Worm (Caenorhabditis elegans) whole organism, L4/young adult: Measurements from ENCODE around the gene acs-7.

Experiments used
- W03F9.2 ChIP-seq: fragments of 150-350 bp; optimal IDR thresholded peaks from 2 replicates; lab custom pipeline; 2014; ENCODE audit warnings: missing biosample characterization, missing genetic modification characterization
- dao-5 ChIP-seq: sonication (generic microtip); optimal IDR thresholded peaks from 2 replicates; lab custom pipeline; 2016; ENCODE audit warnings: missing genotype, missing genetic modification characterization, moderate library complexity, missing compliant biosample characterization
- him-1 ChIP-seq: sonication (generic microtip); optimal IDR thresholded peaks from 2 replicates; lab custom pipeline; 2016; ENCODE audit warnings: missing genotype, missing genetic modification reagents, missing genetic modification characterization, missing compliant biosample characterization

The acs-7 gene

ce11 chrII:9336651-9337050 lies 44.8 kb downstream of the acs-7 start:
- TF ChIP-seq him-1 (tag; lab: Kevin White, UChicago) (no peak), dao-5 (tag; lab: Kevin White, UChicago) (no peak), W03F9.2 (tag; lab: Kevin White, UChicago) (no peak)

- TF ChIP-seq him-1 (tag; lab: Kevin White, UChicago) (no peak), dao-5 (tag; lab: Kevin White, UChicago) (no peak), W03F9.2 (tag; lab: Kevin White, UChicago) (no peak)
Measured at ce11 chrII:9338859-9339258, 47.0 kb downstream of the acs-7 start, which contains the start of gene ttll-12. ttll-12 (plus strand) TSS chrII:9338997.
